Worm (Caenorhabditis elegans) whole organism, L4 larva: Measurements from ENCODE around the gene C06E4.8.

ENCODE experiments used
- F10B5.3 ChIP-seq: sonication (generic microtip); optimal IDR thresholded peaks from 2 replicates; lab custom pipeline; 2016; ENCODE audit warnings: mild to moderate bottlenecking, missing genetic modification characterization, missing compliant biosample characterization
- F44E2.7 ChIP-seq: fragments of 200-800 bp; sonication (Bioruptor generic); IDR thresholded peaks from 2 replicates; pipeline ENCODE4 v2.1.2; 2022; ENCODE audit warnings: missing genetic modification characterization, missing compliant biosample characterization
- T26A8.4 ChIP-seq: fragments of 200-800 bp; sonication (Bioruptor generic); IDR thresholded peaks from 2 replicates; pipeline ENCODE4 v1.3.6; 2022; ENCODE audit warnings: missing genetic modification characterization, missing compliant biosample characterization
- Y75B8A.6 ChIP-seq: fragments of 200-800 bp; sonication (Bioruptor generic); IDR thresholded peaks from 2 replicates; pipeline ENCODE4 v1.3.6; 2022; ENCODE audit warnings: missing genetic modification reagents, missing genetic modification characterization, missing compliant biosample characterization
- aha-1 ChIP-seq: fragments of 150-350 bp; peaks from one replicate; lab custom pipeline; 2014; ENCODE audit warnings: missing biosample characterization, missing genetic modification characterization
- arid-1 ChIP-seq: fragments of 200-800 bp; sonication (Bioruptor generic); conservative IDR thresholded peaks from 2 replicates; pipeline ENCODE4 v1.3.6; 2022; ENCODE audit warnings: missing genetic modification reagents, missing genetic modification characterization, missing compliant biosample characterization
- ceh-32 ChIP-seq: sonication (generic microtip); optimal IDR thresholded peaks from 2 replicates; lab custom pipeline; 2016; ENCODE audit warnings: mild to moderate bottlenecking, missing genetic modification characterization, missing compliant biosample characterization; ENCODE audit not compliant: poor library complexity
- ceh-44 ChIP-seq: fragments of 200-800 bp; sonication (Bioruptor generic); IDR thresholded peaks from 2 replicates; pipeline ENCODE4 v1.3.6; 2022; ENCODE audit warnings: missing genetic modification reagents, missing genetic modification characterization, missing compliant biosample characterization
- cey-2 ChIP-seq: sonication (generic microtip); optimal IDR thresholded peaks from 3 replicates; lab custom pipeline; 2017; ENCODE audit warnings: missing genetic modification characterization, mild to moderate bottlenecking, missing compliant biosample characterization, antibody characterized with exemption, borderline replicate concordance; ENCODE audit not compliant: insufficient read depth
- ctbp-1 ChIP-seq: fragments of 200-800 bp; sonication (Bioruptor generic); IDR thresholded peaks from 2 replicates; pipeline ENCODE4 v1.3.6; 2022; ENCODE audit warnings: missing genetic modification reagents, missing genetic modification characterization, missing compliant biosample characterization
- daf-16 ChIP-seq, 3 experiments: sonication (generic microtip); optimal IDR thresholded peaks; 2 replicates each; lab custom pipeline; 2016 to 2017; ENCODE audit warnings: missing genetic modification characterization in 3 of 3, missing genetic modification reagents in 3 of 3, mild to moderate bottlenecking in 2 of 3, missing compliant biosample characterization in 2 of 3, missing biosample characterization in 1 of 3, moderate library complexity in 1 of 3
- dmd-6 ChIP-seq: fragments of 200-800 bp; sonication (Bioruptor generic); IDR thresholded peaks from 2 replicates; pipeline ENCODE4 v1.3.6; 2022; ENCODE audit warnings: missing genetic modification reagents, missing genetic modification characterization, missing compliant biosample characterization
- dpl-1 ChIP-seq: fragments of 150-350 bp; optimal IDR thresholded peaks from 2 replicates; lab custom pipeline; 2014; ENCODE audit warnings: missing biosample characterization, missing genetic modification reagents, missing genetic modification characterization
- duxl-1 ChIP-seq: sonication (generic microtip); optimal IDR thresholded peaks from 2 replicates; lab custom pipeline; 2016; ENCODE audit warnings: mild to moderate bottlenecking, missing genetic modification characterization, moderate library complexity, missing compliant biosample characterization; ENCODE audit not compliant: poor library complexity
- dve-1 ChIP-seq: sonication (generic microtip); optimal IDR thresholded peaks from 2 replicates; lab custom pipeline; 2017; ENCODE audit warnings: antibody characterized with exemption, mild to moderate bottlenecking, missing genetic modification characterization, missing compliant biosample characterization; ENCODE audit not compliant: insufficient read depth
- fkh-10 ChIP-seq: fragments of 150-350 bp; optimal IDR thresholded peaks from 2 replicates; lab custom pipeline; 2014; ENCODE audit warnings: missing biosample characterization, missing genetic modification reagents, missing genetic modification characterization
- fos-1 ChIP-seq: fragments of 150-350 bp; optimal IDR thresholded peaks from 2 replicates; lab custom pipeline; 2014; ENCODE audit warnings: missing biosample characterization, missing genetic modification characterization
- hif-1 ChIP-seq, 2 experiments: sonication (generic microtip); optimal IDR thresholded peaks; 2 replicates each; lab custom pipeline; 2016 to 2017; ENCODE audit warnings: missing compliant biosample characterization in 2 of 2, missing genetic modification characterization in 2 of 2, missing genetic modification reagents in 2 of 2, missing genotype in 2 of 2, mild to moderate bottlenecking in 1 of 2
- hlh-30 ChIP-seq: sonication (generic microtip); optimal IDR thresholded peaks from 2 replicates; lab custom pipeline; 2017; ENCODE audit warnings: antibody characterized with exemption, mild to moderate bottlenecking, missing genetic modification characterization, missing compliant biosample characterization; ENCODE audit not compliant: insufficient read depth
- jun-1 ChIP-seq: fragments of 150-350 bp; optimal IDR thresholded peaks from 2 replicates; lab custom pipeline; 2014; ENCODE audit warnings: missing biosample characterization, missing genetic modification reagents, missing genetic modification characterization
- lim-7 ChIP-seq: fragments of 200-800 bp; sonication (Bioruptor generic); IDR thresholded peaks from 2 replicates; pipeline ENCODE4 v1.3.6; 2022; ENCODE audit warnings: missing genetic modification characterization, missing compliant biosample characterization
- lin-15B ChIP-seq: fragments of 150-350 bp; sonication (generic microtip); optimal IDR thresholded peaks from 3 replicates; lab custom pipeline; 2014; ENCODE audit warnings: missing biosample characterization, missing genetic modification characterization
- lin-38 ChIP-seq: fragments of 200-800 bp; sonication (Bioruptor generic); IDR thresholded peaks from 2 replicates; pipeline ENCODE4 v1.3.6; 2022; ENCODE audit warnings: missing genetic modification reagents, missing genetic modification characterization, missing compliant biosample characterization
- madf-5 ChIP-seq, 2 experiments: fragments of 200-800 bp; sonication (Bioruptor generic); IDR thresholded peaks; 2 replicates each; pipeline ENCODE4 v1.3.6; 2022; ENCODE audit warnings: missing compliant biosample characterization in 2 of 2, missing genetic modification characterization in 2 of 2
- madf-9 ChIP-seq: fragments of 200-800 bp; sonication (Bioruptor generic); conservative IDR thresholded peaks from 2 replicates; pipeline ENCODE4 v1.3.6; 2022; ENCODE audit warnings: missing genetic modification reagents, missing genetic modification characterization, missing compliant biosample characterization
- mes-2 ChIP-seq: sonication (generic microtip); optimal IDR thresholded peaks from 2 replicates; lab custom pipeline; 2016; ENCODE audit warnings: missing genotype, mild to moderate bottlenecking, missing genetic modification characterization, missing compliant biosample characterization; ENCODE audit not compliant: poor library complexity, severe bottlenecking
- mxl-2 ChIP-seq: fragments of 200-800 bp; sonication (Bioruptor generic); conservative IDR thresholded peaks from 2 replicates; pipeline ENCODE4 v1.3.6; 2022; ENCODE audit warnings: missing genetic modification reagents, missing genetic modification characterization, missing compliant biosample characterization
- mxl-3 ChIP-seq: fragments of 200-800 bp; sonication (Bioruptor generic); optimal IDR thresholded peaks from 2 replicates; lab custom pipeline; 2018; ENCODE audit warnings: mild to moderate bottlenecking, missing genetic modification characterization, missing compliant biosample characterization
- nhr-102 ChIP-seq: sonication (generic microtip); optimal IDR thresholded peaks from 2 replicates; lab custom pipeline; 2016; ENCODE audit warnings: mild to moderate bottlenecking, missing genetic modification characterization, moderate library complexity, missing compliant biosample characterization
- nhr-237 ChIP-seq: sonication (generic microtip); optimal IDR thresholded peaks from 2 replicates; lab custom pipeline; 2017; ENCODE audit warnings: missing biosample characterization, missing genetic modification characterization
- nhr-28 ChIP-seq: fragments of 150-350 bp; optimal IDR thresholded peaks from 2 replicates; lab custom pipeline; 2014; ENCODE audit warnings: missing biosample characterization, missing genetic modification characterization
- nhr-42 ChIP-seq: fragments of 200-800 bp; sonication (Bioruptor generic); IDR thresholded peaks from 2 replicates; pipeline ENCODE4 v1.3.6; 2022; ENCODE audit warnings: missing genetic modification characterization, missing compliant biosample characterization
- php-3 ChIP-seq: fragments of 200-800 bp; sonication (Bioruptor generic); IDR thresholded peaks from 2 replicates; pipeline ENCODE4 v1.3.6; 2022; ENCODE audit warnings: missing genetic modification reagents, missing genetic modification characterization, missing compliant biosample characterization
- saeg-2 ChIP-seq: fragments of 200-800 bp; sonication (Bioruptor generic); IDR thresholded peaks from 2 replicates; pipeline ENCODE4 v1.3.6; 2022; ENCODE audit warnings: missing genetic modification reagents, missing genetic modification characterization, missing compliant biosample characterization
- sdz-12 ChIP-seq: fragments of 200-800 bp; sonication (Bioruptor generic); optimal IDR thresholded peaks from 2 replicates; lab custom pipeline; 2018; ENCODE audit warnings: mild to moderate bottlenecking, missing genetic modification characterization, missing compliant biosample characterization
- tag-97 ChIP-seq: fragments of 200-800 bp; sonication (Bioruptor generic); IDR thresholded peaks from 2 replicates; pipeline ENCODE4 v1.3.6; 2022; ENCODE audit warnings: missing genetic modification characterization, missing compliant biosample characterization
- unc-130 ChIP-seq: sonication (generic microtip); optimal IDR thresholded peaks from 2 replicates; lab custom pipeline; 2016; ENCODE audit warnings: missing genetic modification reagents, missing genetic modification characterization, missing compliant biosample characterization
- unc-39 ChIP-seq: sonication (generic microtip); optimal IDR thresholded peaks from 2 replicates; lab custom pipeline; 2017; ENCODE audit warnings: missing biosample characterization, missing genetic modification characterization
- zag-1 ChIP-seq: fragments of 150-350 bp; optimal IDR thresholded peaks from 2 replicates; lab custom pipeline; 2014; ENCODE audit warnings: missing biosample characterization, missing genetic modification characterization
- zip-11 ChIP-seq: fragments of 200-800 bp; sonication (Bioruptor generic); IDR thresholded peaks from 2 replicates; pipeline ENCODE4 v1.3.6; 2022; ENCODE audit warnings: missing genetic modification characterization, missing compliant biosample characterization
- zip-2 ChIP-seq: fragments of 150-350 bp; optimal IDR thresholded peaks from 2 replicates; lab custom pipeline; 2014; ENCODE audit warnings: missing biosample characterization, missing genetic modification characterization
- ztf-11 ChIP-seq: fragments of 150-350 bp; optimal IDR thresholded peaks from 2 replicates; lab custom pipeline; 2014; ENCODE audit warnings: missing biosample characterization, missing genetic modification characterization
- ztf-7 ChIP-seq: fragments of 150-350 bp; optimal IDR thresholded peaks from 2 replicates; lab custom pipeline; 2014; ENCODE audit warnings: missing biosample characterization, missing genetic modification characterization

C06E4.8 gene

ce11 chrIV:7291957-7292356 lies 6.3 kb upstream of the C06E4.8 start, which contains the start of gene F42C5.4:
TSS of gene F42C5.4 (minus strand) at chrIV:7292127.
- TF ChIP-seq aha-1 (tag; lab: Kevin White, UChicago) (peak; percentile 91), unc-39 (tag; lab: Kevin White, UChicago) (no peak)

ce11 chrIV:7291066-7291465 lies 5.4 kb upstream of the C06E4.8 start:
- TF ChIP-seq nhr-28 (tag; lab: Kevin White, UChicago) (peak; percentile 12), dve-1 (tag; lab: Kevin White, UChicago) (peak; percentile 2), tag-97 (GFP tag; lab: Robert Waterston, UW) (no peak), lin-15B (tag; lab: Kevin White, UChicago) (no peak), zip-2 (tag; lab: Kevin White, UChicago) (no peak), hlh-30 (tag; lab: Kevin White, UChicago) (peak; percentile 75), dpl-1 (peak; percentile 28)

- TF ChIP-seq mxl-2 (GFP tag; lab: Robert Waterston, UW), result no peak
- no peak for TF ChIP-seq jun-1 (tag; lab: Kevin White, UChicago)
- no peak for TF ChIP-seq Y75B8A.6 (GFP tag; lab: Robert Waterston, UW)
- TF ChIP-seq fos-1 (tag; lab: Kevin White, UChicago), result no peak
- TF ChIP-seq nhr-102 (tag; lab: Kevin White, UChicago), result no peak
- TF ChIP-seq mxl-3 (GFP tag; lab: Kevin White, UChicago), result no peak
- no peak for TF ChIP-seq nhr-237 (tag; lab: Kevin White, UChicago)
- no peak for TF ChIP-seq ctbp-1 (GFP tag; lab: Robert Waterston, UW)
- TF ChIP-seq, all 104 proteins: peak for 0
Observed at ce11 chrIV:7287474-7287873, 1.8 kb upstream of the C06E4.8 start, which contains the start of gene F42C5.3. TSS of gene F42C5.3 (minus strand) at chrIV:7287574.

DNA sequence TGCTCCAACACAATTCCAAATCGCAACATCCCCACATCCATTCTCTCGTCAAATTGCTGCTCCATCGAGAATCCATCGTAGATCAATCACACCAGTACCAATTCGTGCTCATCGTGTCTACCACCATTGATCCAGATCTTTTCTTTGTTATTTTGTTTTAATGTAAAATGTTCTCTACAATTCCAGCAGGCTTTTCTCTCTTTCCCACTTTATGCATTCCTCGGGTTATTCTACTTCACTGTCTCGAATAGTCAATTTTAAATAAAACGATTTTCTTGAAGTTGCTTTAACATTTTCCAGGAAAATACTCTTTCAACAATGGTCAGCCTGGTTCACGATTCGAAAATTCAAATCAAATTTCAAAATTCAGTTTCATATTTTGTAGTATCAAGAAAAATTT lies 2.7 kb downstream of the C06E4.8 start, which contains the start of gene C06E4.1:
Gene C06E4.1 (plus strand): TSS at position 301 of the 400 bp plus-strand sequence.
- TF ChIP-seq saeg-2 (GFP tag; lab: Robert Waterston, UW) (no peak), hlh-30 (tag; lab: Kevin White, UChicago) (no peak), cey-2 (tag; lab: Kevin White, UChicago) (no peak), zag-1 (tag; lab: Kevin White, UChicago) (no peak), nhr-42 (GFP tag; lab: Robert Waterston, UW) (no peak), dmd-6 (GFP tag; lab: Robert Waterston, UW) (no peak), T26A8.4 (GFP tag; lab: Robert Waterston, UW) (no peak), ztf-11 (tag; lab: Kevin White, UChicago) (no peak), hif-1 (tag; optimal IDR thresholded peaks at IDR 0.05; lab: Kevin White, UChicago) (no peak), ctbp-1 (GFP tag; lab: Robert Waterston, UW) (no peak), daf-16 (GFP tag; optimal IDR thresholded peaks at IDR 0.05; lab: Kevin White, UChicago) (no peak), daf-16 (tag; optimal IDR thresholded peaks at IDR 0.05; lab: Kevin White, UChicago) (no peak), arid-1 (GFP tag; lab: Robert Waterston, UW) (no peak), F44E2.7 (GFP tag; lab: Robert Waterston, UW) (no peak)

ce11 chrIV:7276661-7277060 lies 9.0 kb downstream of the C06E4.8 start, which contains the start of gene C06E4.2:
TSS of gene C06E4.2 (plus strand) at chrIV:7276961.
- no peak for TF ChIP-seq unc-130
- no peak for TF ChIP-seq duxl-1 (tag; lab: Kevin White, UChicago)
- no peak for TF ChIP-seq ceh-32 (tag; lab: Kevin White, UChicago)
- TF ChIP-seq F10B5.3 (tag; lab: Kevin White, UChicago), result no peak
- TF ChIP-seq ceh-44 (GFP tag; lab: Robert Waterston, UW), result no peak
- TF ChIP-seq ztf-7 (tag; lab: Kevin White, UChicago), result no peak
- TF ChIP-seq madf-5 (GFP tag; IDR thresholded peaks at IDR 0.05; lab: Robert Waterston, UW), result no peak
- TF ChIP-seq lim-7 (GFP tag; lab: Robert Waterston, UW), result no peak
- TF ChIP-seq php-3, result no peak
- no peak for TF ChIP-seq mes-2 (tag; lab: Kevin White, UChicago)
- TF ChIP-seq arid-1 (GFP tag; lab: Robert Waterston, UW), result no peak
- TF ChIP-seq madf-9 (GFP tag; lab: Robert Waterston, UW), result no peak
- TF ChIP-seq ztf-11 (tag; lab: Kevin White, UChicago), result no peak
- TF ChIP-seq sdz-12 (GFP tag; lab: Kevin White, UChicago), result no peak
- no peak for TF ChIP-seq zip-11 (GFP tag; lab: Robert Waterston, UW)
- no peak for TF ChIP-seq fkh-10 (GFP tag; lab: Kevin White, UChicago)
- TF ChIP-seq lin-38, result no peak
